Worm (Caenorhabditis elegans): Measurements from ENCODE around the gene C50D2.7.

Gene C50D2.7

ce11 chrII:65484-65883, 29.6 kb downstream of the C50D2.7 start:
- no peak for TF ChIP-seq fkh-10 (GFP tag; optimal IDR thresholded peaks at IDR 0.05)
- TF ChIP-seq nhr-76 (tag; optimal IDR thresholded peaks at IDR 0.05) = no peak
- TF ChIP-seq elt-2 (tag; optimal IDR thresholded peaks at IDR 0.05) = peak; percentile 45
- TF ChIP-seq nhr-11 (tag; optimal IDR thresholded peaks at IDR 0.05) = no peak

ce11 chrII:61013-61412, 34.1 kb downstream of the C50D2.7 start, which contains the start of gene C23H3.2:
TSS of gene C23H3.2 (plus strand) at chrII:61313.
- TF ChIP-seq lin-39 (tag; optimal IDR thresholded peaks at IDR 0.05) (no peak), fkh-10 (GFP tag; optimal IDR thresholded peaks at IDR 0.05) (no peak), ceh-82 (tag; optimal IDR thresholded peaks at IDR 0.05) (no peak), ZK546.5 (tag; optimal IDR thresholded peaks at IDR 0.05) (no peak)

- TF ChIP-seq elt-1 (tag; optimal IDR thresholded peaks at IDR 0.05) (no peak), egl-27 (tag; optimal IDR thresholded peaks at IDR 0.05) (no peak), nhr-25 (tag; optimal IDR thresholded peaks at IDR 0.05) (peak; percentile 78), pqm-1 (tag; optimal IDR thresholded peaks at IDR 0.05) (no peak), ceh-28 (tag; optimal IDR thresholded peaks at IDR 0.05) (no peak), nhr-76 (tag; optimal IDR thresholded peaks at IDR 0.05) (no peak), nhr-23 (tag; optimal IDR thresholded peaks at IDR 0.05) (peak; percentile 57)
Observed at ce11 chrII:60049-60448, 35.0 kb downstream of the C50D2.7 start.

DNA sequence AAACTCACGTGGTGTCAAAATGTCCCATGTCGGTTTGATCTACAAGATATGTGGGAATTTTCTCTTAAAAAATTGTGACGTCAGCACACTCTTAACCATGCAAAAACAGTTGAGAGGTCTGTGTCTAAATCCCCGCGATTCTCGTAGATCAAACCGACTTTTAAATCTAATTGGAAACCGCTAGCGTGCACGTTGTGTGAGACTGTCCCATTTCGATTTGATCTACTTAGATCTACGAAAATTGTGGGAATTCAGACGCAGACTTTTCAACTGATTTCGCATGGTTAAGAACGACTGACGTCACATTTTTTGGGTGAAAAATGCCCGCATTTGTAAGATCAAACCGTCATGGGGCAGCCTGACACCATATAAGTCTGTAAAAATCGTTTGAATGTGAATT, 37.2 kb downstream of the C50D2.7 start:
- TF ChIP-seq nhr-43 (tag; optimal IDR thresholded peaks at IDR 0.05; ENCODE audit: poor library complexity, severe bottlenecking) (no peak), ceh-28 (tag; optimal IDR thresholded peaks at IDR 0.05) (no peak), ceh-16 (tag; optimal IDR thresholded peaks at IDR 0.05) (no peak), ama-1 (optimal IDR thresholded peaks at IDR 0.05) (no peak), elt-3 (tag; optimal IDR thresholded peaks at IDR 0.05) (no peak), unc-62 (GFP tag; optimal IDR thresholded peaks at IDR 0.05) (no peak), nhr-23 (tag; optimal IDR thresholded peaks at IDR 0.05) (no peak), elt-2 (tag; optimal IDR thresholded peaks at IDR 0.05) (no peak), eor-1 (tag; optimal IDR thresholded peaks at IDR 0.05) (no peak), ceh-9 (tag; optimal IDR thresholded peaks at IDR 0.05) (no peak), nhr-28 (tag; optimal IDR thresholded peaks at IDR 0.05) (no peak)

ce11 chrII:57370-57769, 37.7 kb downstream of the C50D2.7 start, which contains the start of gene ascc-1:
TSS of gene ascc-1 (plus strand) at chrII:57670.
- TF ChIP-seq snpc-4 (tag; optimal IDR thresholded peaks at IDR 0.05) (no peak), lin-39 (tag; optimal IDR thresholded peaks at IDR 0.05) (no peak), zag-1 (tag; optimal IDR thresholded peaks at IDR 0.05) (no peak), ceh-9 (tag; optimal IDR thresholded peaks at IDR 0.05) (no peak), nhr-237 (tag; optimal IDR thresholded peaks at IDR 0.05) (no peak), pqm-1 (tag; optimal IDR thresholded peaks at IDR 0.05) (no peak)

ce11 chrII:55204-55603, 39.9 kb downstream of the C50D2.7 start, which contains the start of gene tre-5:
TSS of gene tre-5 (minus strand) at chrII:55304.
- TF ChIP-seq jun-1 (tag; optimal IDR thresholded peaks at IDR 0.05) (no peak), ztf-11 (tag; optimal IDR thresholded peaks at IDR 0.05) (no peak), lsy-12 (tag; optimal IDR thresholded peaks at IDR 0.05) (no peak), fkh-2 (tag; optimal IDR thresholded peaks at IDR 0.05) (no peak), ceh-82 (tag; optimal IDR thresholded peaks at IDR 0.05) (no peak), lin-15B (tag; optimal IDR thresholded peaks at IDR 0.05) (no peak), daf-12 (tag; optimal IDR thresholded peaks at IDR 0.05) (no peak), nhr-11 (tag; optimal IDR thresholded peaks at IDR 0.05) (no peak), tbx-2 (tag; optimal IDR thresholded peaks at IDR 0.05) (no peak)

- TF ChIP-seq egl-27 (tag; optimal IDR thresholded peaks at IDR 0.05) (no peak), nhr-28 (tag; optimal IDR thresholded peaks at IDR 0.05) (no peak), fkh-10 (GFP tag; optimal IDR thresholded peaks at IDR 0.05) (no peak), R02D3.7 (tag; optimal IDR thresholded peaks at IDR 0.05) (no peak), ZK546.5 (tag; optimal IDR thresholded peaks at IDR 0.05) (no peak), ceh-82 (tag; optimal IDR thresholded peaks at IDR 0.05) (no peak), fkh-2 (tag; optimal IDR thresholded peaks at IDR 0.05) (no peak)
Observed at ce11 chrII:51352-51751, 43.7 kb downstream of the C50D2.7 start, which contains the start of gene sptl-1. TSS of gene sptl-1 (plus strand) at chrII:51652.

Measured in whole organism, L3 larva.